Fruit fly (Drosophila melanogaster): Measurements from ENCODE around the gene CG2841.

DNA sequence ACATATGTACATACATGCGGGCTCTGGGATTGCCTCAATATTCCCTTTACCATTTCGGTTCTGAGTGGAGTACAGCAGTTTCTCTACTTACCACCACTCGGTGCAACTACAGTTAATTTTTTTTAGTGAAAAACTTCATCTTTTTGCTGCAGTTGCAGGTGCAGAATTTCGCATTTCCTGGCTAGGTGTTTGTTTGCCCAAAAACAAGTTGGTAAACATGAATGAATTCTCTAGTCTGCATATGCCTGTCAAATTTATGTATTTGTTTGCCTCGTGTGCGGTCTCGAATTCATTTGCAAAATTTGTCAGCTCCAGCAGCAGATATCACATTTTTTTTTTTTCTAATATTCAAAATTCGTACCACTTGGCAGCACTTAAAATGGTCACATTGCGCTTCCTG lies 39.3 kb downstream of the CG2841 start, which contains the start of gene CG2854:
- TF ChIP-seq Clk (GFP tag; optimal IDR thresholded peaks at IDR 0.05) (no peak), CG33017 (tag; optimal IDR thresholded peaks at IDR 0.05) (no peak), CG12768 (GFP tag; optimal IDR thresholded peaks at IDR 0.05) (no peak), Hr96 (GFP tag; optimal IDR thresholded peaks at IDR 0.05) (no peak), CG1620 (GFP tag; optimal IDR thresholded peaks at IDR 0.05) (no peak), kay (GFP tag; ENCODE audit: borderline replicate concordance) (no peak), CG5204 (GFP tag; optimal IDR thresholded peaks at IDR 0.05) (no peak), cic (GFP tag; optimal IDR thresholded peaks at IDR 0.05) (no peak), ovo (GFP tag; optimal IDR thresholded peaks at IDR 0.05) (no peak)

Data from whole organism, adult.